Worm (Caenorhabditis elegans) whole organism, late embryonic: ENCODE results near the gene pqn-31.

Source experiments
- K02D7.2 ChIP-seq: sonication (generic microtip); optimal IDR thresholded peaks from 2 replicates; lab custom pipeline; 2017; ENCODE audit warnings: mild to moderate bottlenecking, missing genetic modification characterization, missing compliant biosample characterization
- ahr-1 ChIP-seq: sonication (generic microtip); optimal IDR thresholded peaks from 2 replicates; lab custom pipeline; 2016; ENCODE audit warnings: missing genetic modification characterization, missing compliant biosample characterization
- ceh-19 ChIP-seq: fragments of 200-800 bp; sonication (Bioruptor generic); optimal IDR thresholded peaks from 2 replicates; lab custom pipeline; 2018; ENCODE audit warnings: mild to moderate bottlenecking, missing genetic modification characterization, missing compliant biosample characterization
- ceh-24 ChIP-seq: sonication (generic microtip); optimal IDR thresholded peaks from 2 replicates; lab custom pipeline; 2016; ENCODE audit warnings: mild to moderate bottlenecking, missing genetic modification characterization, missing compliant biosample characterization
- ceh-48 ChIP-seq: sonication (generic microtip); optimal IDR thresholded peaks from 2 replicates; lab custom pipeline; 2016; ENCODE audit warnings: missing genetic modification characterization, inconsistent platforms, missing compliant biosample characterization
- che-1 ChIP-seq: sonication (generic microtip); optimal IDR thresholded peaks from 2 replicates; lab custom pipeline; 2016; ENCODE audit warnings: mild to moderate bottlenecking, missing genetic modification characterization, missing compliant biosample characterization
- nfya-1 ChIP-seq: sonication (generic microtip); optimal IDR thresholded peaks from 2 replicates; lab custom pipeline; 2017; ENCODE audit warnings: missing genetic modification characterization, mild to moderate bottlenecking, missing compliant biosample characterization, antibody characterized with exemption, moderate library complexity
- pha-4 ChIP-seq: fragments of 150-350 bp; optimal IDR thresholded peaks from 2 replicates; lab custom pipeline; 2018; ENCODE audit warnings: missing biosample characterization, missing genetic modification reagents, missing genetic modification characterization
- sox-2 ChIP-seq: fragments of 200-800 bp; sonication (Bioruptor generic); IDR thresholded peaks from 2 replicates; pipeline ENCODE4 v1.3.6; 2022; ENCODE audit warnings: missing genetic modification reagents, missing genetic modification characterization, missing compliant biosample characterization
- ttx-3 ChIP-seq: sonication (generic microtip); optimal IDR thresholded peaks from 2 replicates; lab custom pipeline; 2016; ENCODE audit warnings: missing genetic modification reagents, missing genetic modification characterization, missing compliant biosample characterization
- unc-3 ChIP-seq, 2 experiments: fragments of 200-800 bp in 1 of 2; sonication (Bioruptor generic) in 1 of 2; sonication (generic microtip) in 1 of 2; conservative IDR thresholded peaks in 1 of 2; optimal IDR thresholded peaks in 1 of 2; 2 replicates each; pipeline versions ENCODE4 v1.3.6 to Lab custom; 2016 to 2022; ENCODE audit warnings: missing compliant biosample characterization in 2 of 2, missing genetic modification characterization in 2 of 2, missing genetic modification reagents in 1 of 2
- unc-42 ChIP-seq: sonication (generic microtip); optimal IDR thresholded peaks from 2 replicates; lab custom pipeline; 2016; ENCODE audit warnings: missing genotype, missing genetic modification characterization, missing compliant biosample characterization
- ztf-16 ChIP-seq: sonication (generic microtip); optimal IDR thresholded peaks from 2 replicates; lab custom pipeline; 2017; ENCODE audit warnings: missing genetic modification characterization, missing compliant biosample characterization

The pqn-31 gene

DNA sequence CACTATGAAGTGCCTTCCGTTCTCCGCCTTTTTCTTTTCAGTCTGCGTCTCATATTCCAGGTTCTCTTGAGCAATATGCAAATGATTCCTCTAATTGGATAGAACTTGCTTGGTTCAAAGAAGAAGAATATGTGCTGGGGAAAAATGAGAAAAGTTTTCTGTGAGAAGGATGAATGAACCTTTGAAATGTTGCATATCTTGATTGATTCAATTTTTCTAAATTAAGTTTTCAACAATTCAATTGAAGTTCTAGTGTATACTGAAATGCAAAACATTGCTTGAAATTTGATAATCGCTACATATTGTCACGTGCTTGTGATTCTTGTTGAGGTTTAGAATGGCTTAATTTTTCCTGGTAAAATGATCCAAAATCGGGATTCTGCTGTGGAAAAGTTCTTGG is 48.2 kb downstream of the pqn-31 start:
- TF ChIP-seq unc-42: peak; percentile 93
- no peak for TF ChIP-seq ceh-24 (tag; lab: Kevin White, UChicago)

DNA sequence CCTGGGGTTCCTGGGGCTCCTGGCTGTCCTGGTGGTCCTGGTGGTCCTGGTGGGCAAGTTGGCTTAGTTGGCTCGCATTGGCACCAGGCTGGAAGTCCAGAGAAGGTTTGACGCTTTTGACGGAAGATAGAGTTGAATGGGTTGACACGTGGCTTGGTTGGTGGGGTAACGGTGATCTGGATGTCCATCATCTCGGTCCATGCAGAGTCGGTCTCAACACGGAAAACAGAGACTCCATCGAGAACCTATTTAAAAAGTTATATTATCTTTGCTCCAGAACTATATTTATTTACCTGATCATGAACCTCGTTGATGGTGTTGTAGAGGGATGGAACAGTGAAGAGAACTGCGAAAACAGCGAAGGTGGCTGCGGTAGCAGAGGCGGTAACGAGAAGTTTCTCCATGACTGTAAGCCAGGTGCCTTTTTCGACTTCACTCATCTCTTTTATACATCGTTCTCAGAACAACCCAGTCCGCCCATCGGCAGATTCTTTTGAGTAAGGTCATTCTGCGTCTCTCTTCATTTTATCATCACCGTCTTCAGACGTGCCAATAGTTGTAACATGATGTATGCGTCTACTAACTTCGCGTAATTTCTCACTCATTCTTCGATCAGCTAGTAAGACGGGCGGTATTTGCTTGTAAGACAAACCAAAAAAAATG is 51.0 kb downstream of the pqn-31 start, which contains the start of gene col-144:
TSS of gene col-144 (minus strand) at position 419 of the 663 bp plus-strand sequence.
- TF ChIP-seq pha-4 (no peak), nfya-1 (tag; lab: Kevin White, UChicago) (no peak), unc-3 (GFP tag; conservative IDR thresholded peaks at IDR 0.05; lab: Robert Waterston, UW) (no peak), unc-3 (tag; optimal IDR thresholded peaks at IDR 0.05; lab: Kevin White, UChicago) (no peak), che-1 (tag; lab: Kevin White, UChicago) (no peak), ceh-48 (no peak), sox-2 (GFP tag; lab: Robert Waterston, UW) (no peak), ahr-1 (tag; lab: Kevin White, UChicago) (no peak), K02D7.2 (tag; lab: Kevin White, UChicago) (no peak), ttx-3 (tag; lab: Kevin White, UChicago) (no peak), ceh-19 (GFP tag; lab: Kevin White, UChicago) (no peak), ztf-16 (tag; lab: Kevin White, UChicago) (no peak)
